Fruit fly (Drosophila melanogaster) whole organism, wandering third instar larva: ENCODE measurements around the gene AstC.

Source experiments
- CrebA ChIP-seq: fragments of 200-800 bp; sonication (Bioruptor generic); optimal IDR thresholded peaks from 2 replicates; lab custom pipeline; 2016; ENCODE audit warnings: missing biosample characterization, mild to moderate bottlenecking, missing genetic modification characterization, borderline replicate concordance
- Dfd ChIP-seq: fragments of >200 bp; optimal IDR thresholded peaks from 2 replicates; lab custom pipeline; 2017; ENCODE audit warnings: missing biosample characterization, missing genetic modification characterization
- GATAd ChIP-seq: sonication (Bioruptor generic); optimal IDR thresholded peaks from 2 replicates; lab custom pipeline; 2016; ENCODE audit warnings: missing biosample characterization, missing genetic modification characterization
- HLH106 ChIP-seq: fragments of 200-800 bp; optimal IDR thresholded peaks from 3 replicates; lab custom pipeline; 2019; ENCODE audit warnings: missing biosample characterization, mild to moderate bottlenecking, missing genetic modification characterization, moderate library complexity
- Hr78 ChIP-seq: fragments of >200 bp; optimal IDR thresholded peaks from 2 replicates; lab custom pipeline; 2017; ENCODE audit warnings: missing biosample characterization, missing genetic modification characterization
- Hr83 ChIP-seq: fragments of 200-300 bp; sonication (Bioruptor generic); optimal IDR thresholded peaks from 2 replicates; lab custom pipeline; 2016; ENCODE audit warnings: missing biosample characterization, mild to moderate bottlenecking, missing genetic modification characterization, moderate library complexity; ENCODE audit not compliant: poor library complexity, severe bottlenecking
- Mio ChIP-seq: sonication (Bioruptor generic); optimal IDR thresholded peaks from 2 replicates; lab custom pipeline; 2016; ENCODE audit warnings: missing biosample characterization, missing genetic modification characterization
- OdsH ChIP-seq: fragments of 200-800 bp; sonication (Bioruptor generic); optimal IDR thresholded peaks from 2 replicates; lab custom pipeline; 2016; ENCODE audit warnings: missing biosample characterization, mild to moderate bottlenecking, missing genetic modification characterization
- Rel ChIP-seq, 2 experiments: fragments of 200-800 bp; sonication (Bioruptor generic) in 1 of 2; optimal IDR thresholded peaks; 2 replicates in 1 of 2; 3 replicates in 1 of 2; lab custom pipeline; 2016 to 2019; ENCODE audit warnings: mild to moderate bottlenecking in 2 of 2, missing biosample characterization in 2 of 2, missing genetic modification characterization in 2 of 2, moderate library complexity in 1 of 2
- Sp1 ChIP-seq: fragments of 200-800 bp; sonication (Bioruptor generic); optimal IDR thresholded peaks from 3 replicates; lab custom pipeline; 2019; ENCODE audit warnings: missing biosample characterization, mild to moderate bottlenecking, missing genetic modification characterization, moderate library complexity
- Vsx2 ChIP-seq: fragments of 200-300, 225-300 bp; sonication (Bioruptor generic); optimal IDR thresholded peaks from 2 replicates; lab custom pipeline; 2018; ENCODE audit warnings: missing biosample characterization, missing genetic modification characterization; ENCODE audit not compliant: partially characterized antibody
- br ChIP-seq: fragments of 200-800 bp; sonication (Bioruptor generic); optimal IDR thresholded peaks from 2 replicates; lab custom pipeline; 2016; ENCODE audit warnings: missing biosample characterization, missing genetic modification characterization
- dsf ChIP-seq: sonication (Bioruptor generic); optimal IDR thresholded peaks from 2 replicates; lab custom pipeline; 2016; ENCODE audit warnings: missing biosample characterization, missing genetic modification characterization, borderline replicate concordance
- ey ChIP-seq: fragments of 200-800 bp; sonication (Bioruptor generic); optimal IDR thresholded peaks from 2 replicates; lab custom pipeline; 2016; ENCODE audit warnings: missing biosample characterization, missing genetic modification characterization
- lola ChIP-seq: fragments of >200 bp; optimal IDR thresholded peaks from 2 replicates; lab custom pipeline; 2017; ENCODE audit warnings: missing biosample characterization, missing genetic modification characterization
- pan ChIP-seq: fragments of >200 bp; optimal IDR thresholded peaks from 2 replicates; lab custom pipeline; 2017
- usp ChIP-seq: fragments of >200 bp; optimal IDR thresholded peaks from 2 replicates; lab custom pipeline; 2017; ENCODE audit warnings: missing biosample characterization, missing genetic modification characterization
- woc ChIP-seq: sonication (Bioruptor generic); optimal IDR thresholded peaks from 2 replicates; lab custom pipeline; 2016; ENCODE audit warnings: missing biosample characterization, mild to moderate bottlenecking, missing genetic modification characterization

AstC gene

DNA sequence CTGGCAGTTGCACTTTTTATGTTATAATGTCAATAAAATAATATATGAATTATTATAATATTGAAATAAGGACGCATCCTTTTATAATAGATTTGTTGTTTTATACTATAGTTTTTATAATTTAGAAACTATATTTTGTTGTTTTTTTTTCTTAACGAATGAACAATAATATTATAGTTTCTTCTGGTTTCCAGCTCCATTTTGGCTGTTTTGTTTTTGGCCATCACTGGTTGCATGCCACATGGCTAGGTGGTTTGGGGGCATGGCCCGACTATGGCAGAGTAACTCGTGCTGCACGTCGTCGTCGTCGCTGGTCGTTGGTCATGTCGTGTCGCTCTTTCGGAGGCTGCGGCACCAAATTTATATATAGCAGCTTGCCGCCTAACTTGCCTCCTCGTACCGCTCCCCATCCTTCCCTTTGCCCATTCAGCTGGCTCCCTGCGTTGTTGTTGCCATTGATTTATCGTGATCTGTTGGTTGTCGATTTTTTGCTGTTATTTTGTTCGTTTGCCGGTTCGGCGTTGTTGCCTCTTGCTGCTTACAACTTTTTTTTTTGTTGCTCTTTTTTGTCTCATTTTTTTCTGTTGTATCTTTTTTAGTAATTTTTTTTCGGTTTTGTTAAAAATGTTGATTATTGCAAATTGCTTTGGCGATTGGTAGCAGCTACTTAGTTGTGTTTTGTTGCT lies 48.8 kb downstream of the AstC start:
- TF ChIP-seq Rel (GFP tag; optimal IDR thresholded peaks at IDR 0.05; lab: Kevin White, UChicago) (no peak), Rel (tag; optimal IDR thresholded peaks at IDR 0.05; lab: Kevin White, UChicago) (no peak)

DNA sequence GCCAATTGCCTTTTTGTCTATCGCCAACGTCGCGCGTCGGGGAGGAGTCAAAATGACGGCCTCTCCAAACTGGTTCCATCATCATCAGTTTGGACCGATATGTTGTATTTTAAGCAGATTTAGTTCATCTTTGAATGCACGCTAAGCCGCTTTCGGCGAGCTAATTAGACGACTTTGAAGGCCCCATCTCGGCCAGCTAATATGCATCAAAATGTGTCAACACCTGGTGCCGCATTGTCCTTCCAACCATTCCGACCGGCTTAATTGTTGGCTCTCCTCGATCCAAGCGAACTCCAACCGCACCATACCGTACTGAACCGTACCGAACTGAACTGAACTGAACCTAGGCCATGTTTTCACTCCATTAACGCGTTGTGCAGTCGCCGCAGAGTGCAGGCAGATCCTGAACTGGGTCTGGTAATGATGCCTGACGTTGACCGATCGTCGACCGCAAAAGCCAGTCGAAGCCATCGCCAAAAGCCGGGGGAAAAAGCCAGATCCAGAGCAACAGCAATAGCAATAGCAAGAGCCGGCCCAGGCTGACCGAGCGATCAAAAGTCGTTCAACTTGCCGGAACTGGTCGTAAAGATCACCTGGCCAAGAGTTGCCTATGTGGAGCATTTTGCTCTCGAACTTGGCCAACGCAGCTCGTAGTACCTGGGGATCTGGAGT lies 53.2 kb downstream of the AstC start:
- no peak for TF ChIP-seq ey (GFP tag; lab: Kevin White, UChicago)
- no peak for TF ChIP-seq usp (GFP tag; lab: Kevin White, UChicago)
- no peak for TF ChIP-seq lola (GFP tag; lab: Kevin White, UChicago)
- no peak for TF ChIP-seq HLH106
- TF ChIP-seq woc (GFP tag; lab: Kevin White, UChicago): no peak
- no peak for TF ChIP-seq br
- TF ChIP-seq Mio (GFP tag; lab: Kevin White, UChicago): no peak
- no peak for TF ChIP-seq Sp1 (GFP tag; lab: Kevin White, UChicago)
- TF ChIP-seq Dfd (GFP tag; lab: Kevin White, UChicago): no peak
- TF ChIP-seq dsf: no peak
- TF ChIP-seq Vsx2 (GFP tag; lab: Kevin White, UChicago): no peak
- TF ChIP-seq pan: no peak
- no peak for TF ChIP-seq Hr83
- no peak for TF ChIP-seq OdsH (GFP tag; lab: Kevin White, UChicago)
- no peak for TF ChIP-seq GATAd
- TF ChIP-seq CrebA (GFP tag; lab: Kevin White, UChicago): no peak

DNA sequence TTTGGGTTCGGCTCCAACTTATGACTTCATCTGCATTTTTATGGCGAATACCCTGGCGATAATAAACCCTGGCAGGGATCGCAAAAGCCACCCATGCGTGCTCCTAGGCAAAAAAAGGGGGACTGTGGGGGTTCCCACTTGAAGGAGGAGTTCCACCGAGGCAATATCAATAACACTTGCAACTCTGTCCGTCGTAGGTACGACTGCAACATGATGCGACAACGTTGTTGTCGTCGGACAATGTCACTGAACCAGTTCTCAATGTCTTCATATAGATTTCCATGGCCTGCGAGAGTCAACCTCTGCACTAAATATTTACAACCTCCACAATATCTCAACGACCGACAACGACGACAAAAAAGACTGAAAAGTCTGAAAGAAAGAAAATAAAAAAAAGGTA lies 54.0 kb downstream of the AstC start:
- TF ChIP-seq Hr78 (GFP tag; lab: Kevin White, UChicago): no peak
- TF ChIP-seq Mio (GFP tag; lab: Kevin White, UChicago): no peak
